Fruit fly (Drosophila melanogaster): ENCODE measurements around the gene CG33303.

CG33303 gene

DNA sequence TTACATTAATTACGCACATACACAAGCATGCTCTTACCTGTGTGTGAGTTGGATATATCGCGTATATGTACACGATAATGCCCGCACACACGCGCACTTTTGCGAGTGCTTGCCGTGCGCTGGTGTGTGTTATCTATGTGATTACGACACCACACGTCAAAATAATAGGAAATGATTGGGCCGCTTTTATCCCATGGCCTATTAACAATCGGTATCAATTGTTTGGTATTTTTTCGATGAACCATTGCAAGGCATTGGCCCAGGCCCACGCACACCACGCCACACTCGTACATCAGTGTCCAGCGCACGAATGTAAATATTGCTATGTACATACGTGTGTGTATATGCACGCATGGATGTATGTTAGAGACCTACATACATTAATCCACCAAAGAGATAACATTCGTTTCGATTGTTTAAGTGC lies 40.7 kb downstream of the CG33303 start (continued):
- peak; percentile 74 for TF ChIP-seq Bgb (GFP tag; IDR thresholded peaks at IDR 0.05; ENCODE audit: partially characterized antibody)
- TF ChIP-seq CG13624 (GFP tag; optimal IDR thresholded peaks at IDR 0.05), result peak; percentile 68
- no peak for TF ChIP-seq crc (GFP tag; optimal IDR thresholded peaks at IDR 0.05)
- peak; percentile 74 for TF ChIP-seq CG10431 (GFP tag; optimal IDR thresholded peaks at IDR 0.05)
- no peak for TF ChIP-seq ro (GFP tag; IDR thresholded peaks at IDR 0.05)
- peak; percentile 41 for TF ChIP-seq maf-S (GFP tag; optimal IDR thresholded peaks at IDR 0.05)
- no peak for TF ChIP-seq emc (GFP tag; optimal IDR thresholded peaks at IDR 0.05)
- TF ChIP-seq NK7.1 (GFP tag; optimal IDR thresholded peaks at IDR 0.05), result peak; percentile 34
- TF ChIP-seq CG6689 (GFP tag; IDR thresholded peaks at IDR 0.05), result peak; percentile 32; the same call in 1 of the 2 replicates
- TF ChIP-seq h (optimal IDR thresholded peaks at IDR 0.05), result no peak
- peak; percentile 50 for TF ChIP-seq dm (GFP tag; optimal IDR thresholded peaks at IDR 0.05)
- TF ChIP-seq CG18599 (GFP tag; optimal IDR thresholded peaks at IDR 0.05), result peak; percentile 84
- TF ChIP-seq CG18011 (GFP tag; optimal IDR thresholded peaks at IDR 0.05), result peak; percentile 34
- no peak for TF ChIP-seq pita (GFP tag; optimal IDR thresholded peaks at IDR 0.05)
- TF ChIP-seq knrl (GFP tag; IDR thresholded peaks at IDR 0.05; ENCODE audit: partially characterized antibody), result peak; percentile 12; the same call in 1 of the 3 replicates
- peak; percentile 78; the same call in 1 of the 2 replicates for TF ChIP-seq CG9932 (GFP tag; IDR thresholded peaks at IDR 0.05)
- TF ChIP-seq yki (optimal IDR thresholded peaks at IDR 0.05), result no peak
- no peak for TF ChIP-seq CG31388 (GFP tag; optimal IDR thresholded peaks at IDR 0.05)
- peak; percentile 65 for TF ChIP-seq CG5180 (GFP tag; optimal IDR thresholded peaks at IDR 0.05)
- peak; percentile 63 for TF ChIP-seq Dll (GFP tag; IDR thresholded peaks at IDR 0.05; ENCODE audit: partially characterized antibody)
- no peak for TF ChIP-seq sim (GFP tag; IDR thresholded peaks at IDR 0.05)
- TF ChIP-seq CG7987 (GFP tag; optimal IDR thresholded peaks at IDR 0.05), result peak; percentile 87
- TF ChIP-seq lola (GFP tag; optimal IDR thresholded peaks at IDR 0.05), result peak in 2 of 3 experiments; percentile 45 to 82
- TF ChIP-seq CG10979 (tag; optimal IDR thresholded peaks at IDR 0.05), result peak; percentile 44
- TF ChIP-seq CG8281 (tag; optimal IDR thresholded peaks at IDR 0.05), result peak; percentile 23
- TF ChIP-seq slp2 (GFP tag; optimal IDR thresholded peaks at IDR 0.05), result peak; percentile 43
- peak; percentile 61 for TF ChIP-seq cwo (GFP tag; optimal IDR thresholded peaks at IDR 0.05)
- TF ChIP-seq gcm (GFP tag; optimal IDR thresholded peaks at IDR 0.05), result peak; percentile 34
- no peak for TF ChIP-seq Jarid2 (GFP tag; optimal IDR thresholded peaks at IDR 0.05)
- no peak for TF ChIP-seq Drgx (GFP tag; IDR thresholded peaks at IDR 0.05)
- no peak for TF ChIP-seq CG11093 (GFP tag; IDR thresholded peaks at IDR 0.05)
- no peak; the same call in 2 of the 3 replicates for TF ChIP-seq vnd (GFP tag; IDR thresholded peaks at IDR 0.05; ENCODE audit: partially characterized antibody)
- TF ChIP-seq Lhr (GFP tag; optimal IDR thresholded peaks at IDR 0.05), result peak; percentile 24
- TF ChIP-seq cad (GFP tag; optimal IDR thresholded peaks at IDR 0.05), result no peak
- peak; percentile 72; the same call in 1 of the 2 replicates for TF ChIP-seq sob (GFP tag; IDR thresholded peaks at IDR 0.05)
- no peak for TF ChIP-seq Sin3A (optimal IDR thresholded peaks at IDR 0.05)
- TF ChIP-seq CG11695 (GFP tag; IDR thresholded peaks at IDR 0.05), result peak; percentile 30; the same call in 1 of the 3 replicates
- TF ChIP-seq kni (GFP tag; optimal IDR thresholded peaks at IDR 0.05), result peak; percentile 98
- TF ChIP-seq CG17802 (tag; optimal IDR thresholded peaks at IDR 0.05), result no peak
- TF ChIP-seq sr (GFP tag; IDR thresholded peaks at IDR 0.05), result no peak
- TF ChIP-seq CG6654 (GFP tag; optimal IDR thresholded peaks at IDR 0.05), result no peak
- TF ChIP-seq Spps (tag; optimal IDR thresholded peaks at IDR 0.05), result peak; percentile 43
- no peak for TF ChIP-seq nerfin-2 (GFP tag; IDR thresholded peaks at IDR 0.05; ENCODE audit: partially characterized antibody)
- no peak for TF ChIP-seq CG7357 (GFP tag; IDR thresholded peaks at IDR 0.05)
- peak; percentile 61 for TF ChIP-seq CG33213 (GFP tag; optimal IDR thresholded peaks at IDR 0.05)
- TF ChIP-seq CkIIα-i1 (GFP tag; IDR thresholded peaks at IDR 0.05), result no peak
- TF ChIP-seq tx (GFP tag; optimal IDR thresholded peaks at IDR 0.05), result no peak
- peak; percentile 2 for TF ChIP-seq CG8290 (GFP tag; optimal IDR thresholded peaks at IDR 0.05)
- TF ChIP-seq CG8290 (tag; optimal IDR thresholded peaks at IDR 0.05), result peak; percentile 75 to 91
- TF ChIP-seq CG34224 (GFP tag; IDR thresholded peaks at IDR 0.05; ENCODE audit: partially characterized antibody), result peak; percentile 66
- TF ChIP-seq esg (GFP tag; conservative IDR thresholded peaks at IDR 0.05), result no peak

Measured in whole organism, embryonic.